Worm (Caenorhabditis elegans): Measurements from ENCODE around the gene srx-133.
"Not testable (repeated sequence)": the region's sequence is repeated elsewhere in the genome, so short reads cannot be mapped to it uniquely, and the experiment has no call there.

DNA sequence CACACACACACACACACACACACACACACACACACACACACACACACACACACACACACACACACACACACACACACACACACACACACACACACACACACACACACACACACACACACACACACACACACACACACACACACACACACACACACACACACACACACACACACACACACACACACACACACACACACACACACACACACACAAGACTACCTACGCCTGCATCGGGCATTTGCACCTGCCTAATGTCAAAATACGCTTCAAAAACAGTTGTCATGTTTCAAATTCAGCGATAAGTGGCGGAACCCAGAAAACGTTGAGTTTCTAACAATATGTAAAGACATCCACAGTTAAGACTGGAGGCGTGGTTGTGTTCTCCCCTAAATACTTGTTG is 20.4 kb downstream of the srx-133 start:
- not testable (repeated sequence) for TF ChIP-seq tbx-2 (tag; optimal IDR thresholded peaks at IDR 0.05); sox-4 (tag; optimal IDR thresholded peaks at IDR 0.05); fkh-10 (GFP tag; optimal IDR thresholded peaks at IDR 0.05); nhr-11 (tag; optimal IDR thresholded peaks at IDR 0.05); elt-2 (tag; optimal IDR thresholded peaks at IDR 0.05); ceh-48 (tag; optimal IDR thresholded peaks at IDR 0.05); K09A11.1 (tag; optimal IDR thresholded peaks at IDR 0.05; ENCODE audit: insufficient read depth)
